Fruit fly (Drosophila melanogaster) S2 (cell line): Measurements from ENCODE around the gene CG4836.

Experiments
- CG8478 ChIP-seq: fragments of >200 bp; optimal IDR thresholded peaks from 2 replicates; lab custom pipeline; 2018
- CTCF ChIP-seq, 2 experiments: fragments of >200 bp; optimal IDR thresholded peaks; 2 replicates each; lab custom pipeline; 2018

The CG4836 gene

dm6 chr3R:20013404-20013922, at the start of gene CG4836, which contains the start of gene CG17190:
CG4836 (plus strand) TSS chr3R:20013872.
CG17190 (minus strand) TSS chr3R:20013504.
- TF ChIP-seq CG8478 (lab: Kevin White, UChicago) (no peak), CTCF (optimal IDR thresholded peaks at IDR 0.05; lab: Kevin White, UChicago) (no peak)

- TF ChIP-seq CG8478 (lab: Kevin White, UChicago) (no peak), CTCF (optimal IDR thresholded peaks at IDR 0.05; lab: Kevin White, UChicago) (no peak)
These were observed 45.0 kb upstream of the CG4836 start for dm6 chr3R:19968695-19969094.

- no peak for TF ChIP-seq CTCF (optimal IDR thresholded peaks at IDR 0.05; lab: Kevin White, UChicago)
- no peak for TF ChIP-seq CG8478 (lab: Kevin White, UChicago)
These were observed 41.1 kb upstream of the CG4836 start, which contains the start of gene CG31213 for dm6 chr3R:19972598-19972997. CG31213 (plus strand) TSS chr3R:19972898.

- no peak for TF ChIP-seq CTCF (optimal IDR thresholded peaks at IDR 0.05; lab: Kevin White, UChicago)
- TF ChIP-seq CG8478 (lab: Kevin White, UChicago) = no peak
These were observed 28.3 kb upstream of the CG4836 start for dm6 chr3R:19985376-19985775.

- no peak for TF ChIP-seq CG8478 (lab: Kevin White, UChicago)
- TF ChIP-seq CTCF (optimal IDR thresholded peaks at IDR 0.05; lab: Kevin White, UChicago) = no peak
These were observed 18.3 kb upstream of the CG4836 start for dm6 chr3R:19995408-19995807.

dm6 chr3R:19996433-19996832, 17.2 kb upstream of the CG4836 start:
- TF ChIP-seq CG8478 (lab: Kevin White, UChicago) = no peak
- TF ChIP-seq CTCF (optimal IDR thresholded peaks at IDR 0.05; lab: Kevin White, UChicago) = no peak

- no peak for TF ChIP-seq CG8478 (lab: Kevin White, UChicago)
These were observed 16.1 kb upstream of the CG4836 start for dm6 chr3R:19997526-19998070.

dm6 chr3R:19998418-19998817, 15.3 kb upstream of the CG4836 start:
- TF ChIP-seq CG8478 (lab: Kevin White, UChicago) (no peak), CTCF (optimal IDR thresholded peaks at IDR 0.05; lab: Kevin White, UChicago) (no peak)

dm6 chr3R:19999474-19999873, 14.2 kb upstream of the CG4836 start:
- TF ChIP-seq CG8478 (lab: Kevin White, UChicago) (no peak), CTCF (optimal IDR thresholded peaks at IDR 0.05; lab: Kevin White, UChicago) (no peak)

- TF ChIP-seq CG8478 (lab: Kevin White, UChicago) (no peak), CTCF (optimal IDR thresholded peaks at IDR 0.05; lab: Kevin White, UChicago) (no peak)
These were observed 12.1 kb upstream of the CG4836 start for dm6 chr3R:20001595-20001997.

dm6 chr3R:20004697-20005096, 9.0 kb upstream of the CG4836 start:
- TF ChIP-seq CG8478 (lab: Kevin White, UChicago) = no peak
- TF ChIP-seq CTCF (optimal IDR thresholded peaks at IDR 0.05; lab: Kevin White, UChicago) = no peak

- TF ChIP-seq CG8478 (lab: Kevin White, UChicago) (no peak), CTCF (optimal IDR thresholded peaks at IDR 0.05; lab: Kevin White, UChicago) (no peak)
These were observed 7.1 kb upstream of the CG4836 start for dm6 chr3R:20006617-20007016.

dm6 chr3R:20007399-20008285, 6.0 kb upstream of the CG4836 start:
- TF ChIP-seq CG8478 (lab: Kevin White, UChicago) (no peak), CTCF (optimal IDR thresholded peaks at IDR 0.05; lab: Kevin White, UChicago) (no peak)

- TF ChIP-seq CTCF (optimal IDR thresholded peaks at IDR 0.05; lab: Kevin White, UChicago) (no peak), CG8478 (lab: Kevin White, UChicago) (no peak)
These were observed 5.2 kb upstream of the CG4836 start, which contains the start of the genes Hs6st and MED25 for dm6 chr3R:20008372-20009051. Hs6st (minus strand) TSS chr3R:20008512. MED25 (plus strand) TSS chr3R:20008947.
